Fruit fly (Drosophila melanogaster) whole organism, adult: ENCODE results near the gene CG6013.

Experiments
- CG11617 ChIP-seq: fragments of 200-800 bp; sonication (Bioruptor generic); optimal IDR thresholded peaks from 2 replicates; lab custom pipeline; 2017; ENCODE audit warnings: mild to moderate bottlenecking, missing biosample characterization, missing genetic modification reagents, missing genetic modification characterization
- CG14711 ChIP-seq: fragments of 200-800 bp; sonication (Bioruptor generic); optimal IDR thresholded peaks from 2 replicates; lab custom pipeline; 2018; ENCODE audit warnings: missing biosample characterization, mild to moderate bottlenecking, missing genetic modification characterization, moderate library complexity
- CG33017 ChIP-seq: fragments of 200-800 bp; sonication (Bioruptor generic); optimal IDR thresholded peaks from 2 replicates; lab custom pipeline; 2018; ENCODE audit warnings: missing biosample characterization, mild to moderate bottlenecking, missing genetic modification characterization, moderate library complexity
- CG5204 ChIP-seq: fragments of 200-800 bp; sonication (Bioruptor generic); optimal IDR thresholded peaks from 2 replicates; lab custom pipeline; 2016; ENCODE audit warnings: missing biosample characterization, missing genetic modification characterization
- CG7101 ChIP-seq: fragments of 200-800 bp; sonication (Bioruptor generic); optimal IDR thresholded peaks from 2 replicates; lab custom pipeline; 2018; ENCODE audit warnings: missing biosample characterization, mild to moderate bottlenecking, missing genetic modification characterization, moderate library complexity
- Crg-1 ChIP-seq: fragments of 200-800 bp; sonication (Bioruptor generic); optimal IDR thresholded peaks from 2 replicates; lab custom pipeline; 2016; ENCODE audit warnings: missing biosample characterization, missing genetic modification characterization
- bab1 ChIP-seq: fragments of 200-800 bp; sonication (Bioruptor generic); optimal IDR thresholded peaks from 3 replicates; lab custom pipeline; 2019; ENCODE audit warnings: missing biosample characterization, mild to moderate bottlenecking, missing genetic modification characterization, moderate library complexity
- cic ChIP-seq: fragments of 200-800 bp; sonication (Bioruptor generic); optimal IDR thresholded peaks from 2 replicates; lab custom pipeline; 2017; ENCODE audit warnings: missing biosample characterization, mild to moderate bottlenecking, missing genetic modification characterization, moderate library complexity
- cnc ChIP-seq, 2 experiments: fragments of >200 bp; optimal IDR thresholded peaks; 2 replicates each; lab custom pipeline; 2017
- kay ChIP-seq: fragments of 200-800 bp; sonication (Bioruptor generic); peaks from one replicate; lab custom pipeline; 2016; ENCODE audit warnings: missing biosample characterization, missing genetic modification characterization, borderline replicate concordance
- ovo ChIP-seq: fragments of 200-800 bp; sonication (Bioruptor generic); optimal IDR thresholded peaks from 2 replicates; lab custom pipeline; 2016; ENCODE audit warnings: missing biosample characterization, missing genetic modification characterization
- pad ChIP-seq: fragments of 200-800 bp; sonication (Bioruptor generic); optimal IDR thresholded peaks from 3 replicates; lab custom pipeline; 2017; ENCODE audit warnings: missing biosample characterization, missing genetic modification characterization, mild to moderate bottlenecking, moderate library complexity, missing genetic modification reagents
- tj ChIP-seq: fragments of 200-800 bp; sonication (Bioruptor generic); optimal IDR thresholded peaks from 3 replicates; lab custom pipeline; 2017; ENCODE audit warnings: missing biosample characterization, mild to moderate bottlenecking, missing genetic modification characterization, moderate library complexity

dm6 chr3R:18997388-18998287 lies 33.7 kb upstream of the CG6013 start:
- no peak for TF ChIP-seq CG5204 (GFP tag; lab: Kevin White, UChicago)
- no peak for TF ChIP-seq pad
- peak; percentile 43 for TF ChIP-seq kay (GFP tag; lab: Kevin White, UChicago)
- no peak for TF ChIP-seq bab1 (GFP tag; lab: Kevin White, UChicago)
- TF ChIP-seq CG11617 (GFP tag; lab: Kevin White, UChicago) = peak; percentile 13
- TF ChIP-seq CG7101 (tag; lab: Kevin White, UChicago) = peak; percentile 23
- no peak for TF ChIP-seq CG33017 (tag; lab: Kevin White, UChicago)
- TF ChIP-seq cnc (optimal IDR thresholded peaks at IDR 0.05; lab: Kevin White, UChicago) = no peak
- TF ChIP-seq cic (GFP tag; lab: Kevin White, UChicago) = no peak
- no peak for TF ChIP-seq CG14711 (tag; lab: Kevin White, UChicago)
- TF ChIP-seq tj (GFP tag; lab: Kevin White, UChicago) = no peak
- TF ChIP-seq ovo (GFP tag; lab: Kevin White, UChicago) = peak; percentile 20
- no peak for TF ChIP-seq Crg-1
